Worm (Caenorhabditis elegans) whole organism, midembryonic: ENCODE data around the gene exc-7.

Source experiments
- cog-1 ChIP-seq: sonication (generic microtip); optimal IDR thresholded peaks from 2 replicates; lab custom pipeline; 2016; ENCODE audit warnings: missing genetic modification characterization, missing compliant biosample characterization
- flt-1 ChIP-seq: fragments of 200-800 bp; sonication (Bioruptor generic); IDR thresholded peaks from 2 replicates; pipeline ENCODE4 v1.3.6; 2022; ENCODE audit warnings: missing genetic modification characterization, missing compliant biosample characterization
- klf-2 ChIP-seq: fragments of 200-800 bp; sonication (Bioruptor generic); conservative IDR thresholded peaks from 2 replicates; pipeline ENCODE4 v1.3.6; 2022; ENCODE audit warnings: missing genetic modification reagents, missing genetic modification characterization, missing compliant biosample characterization
- med-1 ChIP-seq: sonication (generic microtip); optimal IDR thresholded peaks from 2 replicates; lab custom pipeline; 2017; ENCODE audit warnings: missing genetic modification characterization, mild to moderate bottlenecking, missing compliant biosample characterization, antibody characterized with exemption, missing genetic modification reagents; ENCODE audit not compliant: insufficient read depth
- ref-1 ChIP-seq: fragments of 200-800 bp; sonication (Bioruptor generic); conservative IDR thresholded peaks from 2 replicates; pipeline ENCODE4 v1.3.6; 2022; ENCODE audit warnings: missing genetic modification reagents, missing genetic modification characterization, missing compliant biosample characterization

- no peak for TF ChIP-seq ref-1 (GFP tag; lab: Robert Waterston, UW)
- no peak for TF ChIP-seq klf-2 (GFP tag; lab: Robert Waterston, UW)
- no peak for TF ChIP-seq flt-1 (GFP tag; lab: Robert Waterston, UW)
- no peak for TF ChIP-seq med-1 (GFP tag; lab: Kevin White, UChicago)
- no peak for TF ChIP-seq cog-1 (tag; lab: Kevin White, UChicago)
These were observed 18.2 kb upstream of the exc-7 start, which contains the start of gene zfp-2 for ce11 chrII:9557437-9558150.
